Fruit fly (Drosophila melanogaster) S2 (cell line): ENCODE data around the gene tey.

ENCODE experiments used
- CG8478 ChIP-seq: fragments of >200 bp; optimal IDR thresholded peaks from 2 replicates; lab custom pipeline; 2018
- CTCF ChIP-seq, 2 experiments: fragments of >200 bp; optimal IDR thresholded peaks; 2 replicates each; lab custom pipeline; 2018

- no peak for TF ChIP-seq CTCF (optimal IDR thresholded peaks at IDR 0.05; lab: Kevin White, UChicago)
- TF ChIP-seq CG8478 (lab: Kevin White, UChicago), result no peak
These were observed 33.2 kb downstream of the tey start for dm6 chr3L:19630701-19631100.
